Worm (Caenorhabditis elegans): Measurements from ENCODE around the gene cpx-2.

ce11 chrX:13062934-13063585, 8.0 kb downstream of the cpx-2 start, which contains the start of gene K03A11.5:
- no peak for TF ChIP-seq mbf-1 (tag; optimal IDR thresholded peaks at IDR 0.05)
- no peak for TF ChIP-seq skn-1 (tag; optimal IDR thresholded peaks at IDR 0.05)
- no peak for TF ChIP-seq aly-2 (tag; optimal IDR thresholded peaks at IDR 0.05)
- no peak for TF ChIP-seq elt-3 (tag; optimal IDR thresholded peaks at IDR 0.05)
- no peak for TF ChIP-seq unc-62 (GFP tag; optimal IDR thresholded peaks at IDR 0.05)
- no peak for TF ChIP-seq egl-27 (tag; optimal IDR thresholded peaks at IDR 0.05)
- TF ChIP-seq zag-1 (tag; optimal IDR thresholded peaks at IDR 0.05): no peak
- TF ChIP-seq blmp-1 (tag; optimal IDR thresholded peaks at IDR 0.05; ENCODE audit: insufficient read depth): no peak
- TF ChIP-seq nhr-129 (tag; optimal IDR thresholded peaks at IDR 0.05): no peak
- TF ChIP-seq nhr-12 (tag; optimal IDR thresholded peaks at IDR 0.05): no peak
- TF ChIP-seq lin-39 (tag; optimal IDR thresholded peaks at IDR 0.05): no peak

Data from whole organism, L2 larva.